Worm (Caenorhabditis elegans) whole organism, L4/young adult: ENCODE measurements around the gene srz-14.

Experiments used
- W03F9.2 ChIP-seq: fragments of 150-350 bp; optimal IDR thresholded peaks from 2 replicates; lab custom pipeline; 2014; ENCODE audit warnings: missing biosample characterization, missing genetic modification characterization
- dao-5 ChIP-seq: sonication (generic microtip); optimal IDR thresholded peaks from 2 replicates; lab custom pipeline; 2016; ENCODE audit warnings: missing genotype, missing genetic modification characterization, moderate library complexity, missing compliant biosample characterization
- him-1 ChIP-seq: sonication (generic microtip); optimal IDR thresholded peaks from 2 replicates; lab custom pipeline; 2016; ENCODE audit warnings: missing genotype, missing genetic modification reagents, missing genetic modification characterization, missing compliant biosample characterization

The srz-14 gene

ce11 chrV:16183357-16183756 is at the start of gene srz-14:
Gene srz-14, plus strand, starts transcription at chrV:16183657.
- no peak for TF ChIP-seq him-1 (tag; lab: Kevin White, UChicago)
- TF ChIP-seq dao-5 (tag; lab: Kevin White, UChicago), result no peak

ce11 chrV:16137043-16137442 is 46.4 kb upstream of the srz-14 start, which contains the start of gene F44G3.7:
Gene F44G3.7, minus strand, starts transcription at chrV:16137143.
- TF ChIP-seq W03F9.2 (no peak), dao-5 (tag; lab: Kevin White, UChicago) (no peak), him-1 (tag; lab: Kevin White, UChicago) (no peak)

- no peak for TF ChIP-seq W03F9.2
- TF ChIP-seq him-1 (tag; lab: Kevin White, UChicago), result no peak
- no peak for TF ChIP-seq dao-5 (tag; lab: Kevin White, UChicago)
Measured at ce11 chrV:16139529-16139928, 43.9 kb upstream of the srz-14 start, which contains the start of gene clc-11. Gene clc-11, minus strand, starts transcription at chrV:16139629.

DNA sequence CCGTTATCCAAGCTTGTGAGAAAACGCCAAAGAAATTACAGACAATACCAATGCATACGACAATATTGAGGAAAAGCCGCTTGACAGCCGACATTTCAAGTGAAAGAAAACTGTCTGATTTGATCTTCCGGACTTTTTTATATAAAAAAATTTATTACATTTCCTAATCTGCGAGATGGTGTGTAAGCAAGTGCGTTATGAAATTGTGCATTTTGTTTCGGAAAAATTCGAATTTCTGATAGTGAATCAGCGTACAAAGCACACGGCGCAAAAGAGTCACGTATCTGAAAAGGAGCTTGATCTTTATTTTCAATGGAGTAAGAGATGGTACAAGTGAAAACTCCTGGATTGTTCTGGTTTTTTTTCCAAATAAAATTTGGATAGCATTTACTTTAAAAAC is 42.4 kb upstream of the srz-14 start, which contains the start of gene clc-32:
TSS of gene clc-32 (minus strand) at position 101 of the 400 bp plus-strand sequence.
- TF ChIP-seq W03F9.2 (no peak), him-1 (tag; lab: Kevin White, UChicago) (no peak), dao-5 (tag; lab: Kevin White, UChicago) (no peak)

ce11 chrV:16142371-16142770 is 41.1 kb upstream of the srz-14 start, which contains the start of gene fbxa-18:
Gene fbxa-18, plus strand, starts transcription at chrV:16142671.
- TF ChIP-seq W03F9.2 (no peak), him-1 (tag; lab: Kevin White, UChicago) (no peak), dao-5 (tag; lab: Kevin White, UChicago) (no peak)

- TF ChIP-seq dao-5 (tag; lab: Kevin White, UChicago) (no peak), him-1 (tag; lab: Kevin White, UChicago) (no peak), W03F9.2 (no peak)
Measured at ce11 chrV:16143066-16143581, 40.3 kb upstream of the srz-14 start, which contains the start of gene fbxa-88. Gene fbxa-88, minus strand, starts transcription at chrV:16143116.

- TF ChIP-seq him-1 (tag; lab: Kevin White, UChicago), result no peak
- TF ChIP-seq dao-5 (tag; lab: Kevin White, UChicago), result no peak
- TF ChIP-seq W03F9.2, result no peak
Measured at ce11 chrV:16145009-16145408, 38.4 kb upstream of the srz-14 start.

DNA sequence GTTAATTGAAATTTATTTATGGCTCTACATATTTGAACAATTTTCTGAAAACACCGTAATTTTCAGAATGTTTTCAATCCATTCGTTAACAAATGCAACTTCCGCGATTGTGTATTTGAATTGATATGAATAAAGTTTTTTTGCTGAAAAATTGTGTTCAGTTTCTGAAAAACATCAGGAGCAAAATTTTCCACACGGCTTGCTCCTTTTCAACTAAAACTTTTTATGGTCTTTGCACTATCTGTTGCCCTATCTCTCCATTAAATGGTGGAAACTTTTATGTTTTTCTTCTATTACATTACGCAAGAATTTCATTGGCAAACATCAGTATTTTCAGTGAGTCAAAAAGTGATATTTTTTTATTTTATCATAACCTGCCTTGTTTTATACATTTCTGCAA is 34.7 kb upstream of the srz-14 start, which contains the start of gene F10A3.4:
TSS of gene F10A3.4 (plus strand) at position 301 of the 400 bp plus-strand sequence.
- no peak for TF ChIP-seq dao-5 (tag; lab: Kevin White, UChicago)
- no peak for TF ChIP-seq W03F9.2
- TF ChIP-seq him-1 (tag; lab: Kevin White, UChicago), result no peak

- TF ChIP-seq him-1 (tag; lab: Kevin White, UChicago) (no peak), dao-5 (tag; lab: Kevin White, UChicago) (no peak), W03F9.2 (no peak)
Measured at ce11 chrV:16153375-16153774, 30.1 kb upstream of the srz-14 start, which contains the start of gene str-254. Gene str-254, minus strand, starts transcription at chrV:16153475.

ce11 chrV:16155111-16155510 is 28.3 kb upstream of the srz-14 start, which contains the start of gene str-97:
Gene str-97, minus strand, starts transcription at chrV:16155211.
- TF ChIP-seq dao-5 (tag; lab: Kevin White, UChicago) (no peak), him-1 (tag; lab: Kevin White, UChicago) (no peak), W03F9.2 (no peak)

DNA sequence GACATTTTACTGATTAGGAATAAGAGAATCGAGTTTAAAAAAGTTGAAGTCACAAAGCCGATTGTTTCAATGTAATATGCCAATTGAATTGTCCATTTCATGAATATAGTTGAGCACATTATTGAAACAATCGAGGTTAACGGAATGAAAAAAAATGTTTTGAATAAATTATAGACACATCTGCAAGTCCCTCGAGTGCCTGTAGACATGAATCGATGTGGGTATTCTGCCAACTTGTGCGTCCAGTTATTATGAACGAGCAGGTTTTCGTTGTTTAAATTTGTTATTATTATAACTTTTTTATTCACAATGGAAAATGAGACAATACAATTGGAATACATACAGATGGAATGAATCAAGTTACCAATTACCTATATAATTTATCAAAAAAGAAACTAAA is 25.1 kb upstream of the srz-14 start, which contains the start of gene str-99:
TSS of gene str-99 (minus strand) at position 101 of the 400 bp plus-strand sequence.
- no peak for TF ChIP-seq him-1 (tag; lab: Kevin White, UChicago)
- no peak for TF ChIP-seq W03F9.2
- no peak for TF ChIP-seq dao-5 (tag; lab: Kevin White, UChicago)

- TF ChIP-seq W03F9.2, result no peak
- no peak for TF ChIP-seq dao-5 (tag; lab: Kevin White, UChicago)
- TF ChIP-seq him-1 (tag; lab: Kevin White, UChicago), result no peak
Measured at ce11 chrV:16159594-16159993, 23.9 kb upstream of the srz-14 start, which contains the start of gene F10A3.17. Gene F10A3.17, minus strand, starts transcription at chrV:16159694.

DNA sequence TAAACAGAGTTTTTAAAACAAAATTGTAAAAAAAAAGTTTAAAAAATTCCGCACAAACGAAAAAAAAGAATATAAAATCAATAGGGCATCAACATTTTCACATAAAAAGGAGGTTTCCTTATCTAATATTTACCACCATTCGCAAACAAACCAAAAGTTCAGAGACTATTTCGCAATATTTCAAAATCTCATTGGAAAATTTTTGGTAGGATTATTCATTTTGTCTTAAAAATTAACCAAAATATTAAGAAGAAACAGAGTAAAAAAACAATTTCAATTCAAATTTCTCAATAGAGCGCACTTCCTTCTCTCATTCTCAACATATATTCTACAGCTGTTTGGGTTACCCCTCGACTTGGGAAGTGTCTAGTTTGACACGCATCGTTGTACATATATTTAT is 23.4 kb upstream of the srz-14 start:
- TF ChIP-seq him-1 (tag; lab: Kevin White, UChicago) (no peak), dao-5 (tag; lab: Kevin White, UChicago) (no peak), W03F9.2 (no peak)

- no peak for TF ChIP-seq W03F9.2
- no peak for TF ChIP-seq dao-5 (tag; lab: Kevin White, UChicago)
- no peak for TF ChIP-seq him-1 (tag; lab: Kevin White, UChicago)
Measured at ce11 chrV:16162124-16162735, 21.2 kb upstream of the srz-14 start, which contains the start of the genes str-109 and F10A3.11. Gene str-109, minus strand, starts transcription at chrV:16162224. Gene F10A3.11, plus strand, starts transcription at chrV:16162685.
